Worm (Caenorhabditis elegans): ENCODE measurements around the gene orc-1.
A peak's percentile ranks its signal among the peaks of the same experiment; 100 is the strongest.

Gene orc-1

ce11 chrIII:10632590-10633402 is 10.1 kb upstream of the orc-1 start, which contains the start of gene Y39A1A.10 (continued):
- TF ChIP-seq D1046.2 (GFP tag; IDR thresholded peaks at IDR 0.05) (no peak), zfp-3 (GFP tag; conservative IDR thresholded peaks at IDR 0.05) (no peak), lin-15B (tag; optimal IDR thresholded peaks at IDR 0.05) (no peak), snpc-4 (tag; optimal IDR thresholded peaks at IDR 0.05) (no peak), ceh-28 (tag; optimal IDR thresholded peaks at IDR 0.05) (peak; percentile 28), nhr-42 (GFP tag; IDR thresholded peaks at IDR 0.05) (no peak), mdl-1 (tag; optimal IDR thresholded peaks at IDR 0.05) (peak; percentile 73 to 85), F26F4.8 (GFP tag; conservative IDR thresholded peaks at IDR 0.05) (no peak), tra-1 (GFP tag; IDR thresholded peaks at IDR 0.05) (no peak), gei-8 (GFP tag; optimal IDR thresholded peaks at IDR 0.05) (no peak), nhr-41 (GFP tag; IDR thresholded peaks at IDR 0.05) (no peak), dpl-1 (GFP tag; optimal IDR thresholded peaks at IDR 0.05) (no peak), nhr-10 (tag; optimal IDR thresholded peaks at IDR 0.05) (no peak), Y5F2A.4 (GFP tag; optimal IDR thresholded peaks at IDR 0.05) (no peak), nhr-28 (tag; optimal IDR thresholded peaks at IDR 0.05) (peak; percentile 79), mdt-29 (GFP tag; IDR thresholded peaks at IDR 0.05) (no peak), mxl-2 (GFP tag; conservative IDR thresholded peaks at IDR 0.05) (no peak), nhr-102 (tag; optimal IDR thresholded peaks at IDR 0.05) (no peak), ctbp-1 (GFP tag; IDR thresholded peaks at IDR 0.05) (no peak), mes-2 (tag; optimal IDR thresholded peaks at IDR 0.05; ENCODE audit: poor library complexity, severe bottlenecking) (peak; percentile 51), madf-9 (GFP tag; conservative IDR thresholded peaks at IDR 0.05) (no peak), daf-8 (GFP tag; IDR thresholded peaks at IDR 0.05) (no peak), ZK337.2 (GFP tag; IDR thresholded peaks at IDR 0.05) (no peak), ceh-32 (tag; optimal IDR thresholded peaks at IDR 0.05; ENCODE audit: poor library complexity) (no peak), nhr-237 (tag; optimal IDR thresholded peaks at IDR 0.05) (no peak), F10B5.3 (tag; optimal IDR thresholded peaks at IDR 0.05) (no peak), set-16 (GFP tag; IDR thresholded peaks at IDR 0.05) (peak; percentile 98), F49E8.2 (tag; optimal IDR thresholded peaks at IDR 0.05; ENCODE audit: borderline replicate concordance) (no peak), unc-130 (GFP tag; optimal IDR thresholded peaks at IDR 0.05) (no peak)

- TF ChIP-seq F26F4.8 (GFP tag; conservative IDR thresholded peaks at IDR 0.05): no peak
- no peak for TF ChIP-seq nhr-48 (tag; optimal IDR thresholded peaks at IDR 0.05)
- peak in 1 of 2 experiments; percentile 46 for TF ChIP-seq unc-62 (GFP tag; optimal IDR thresholded peaks at IDR 0.05 in 1 of 2)
- no peak for TF ChIP-seq unc-62 (tag; optimal IDR thresholded peaks at IDR 0.05)
- peak; percentile 91 for TF ChIP-seq aha-1 (tag)
Observed at ce11 chrIII:10633403-10633674, 9.6 kb upstream of the orc-1 start, which contains the start of gene Y39A1A.9. Gene Y39A1A.9, minus strand, starts transcription at chrIII:10633501.

- TF ChIP-seq lin-29 (GFP tag; IDR thresholded peaks at IDR 0.05) (peak; percentile 43; the same call in 1 of the 2 replicates), nhr-10 (tag; optimal IDR thresholded peaks at IDR 0.05) (peak; percentile 86), ztf-7 (tag; optimal IDR thresholded peaks at IDR 0.05) (no peak), dve-1 (tag; optimal IDR thresholded peaks at IDR 0.05; ENCODE audit: insufficient read depth) (peak; percentile 93), hlh-11 (tag; optimal IDR thresholded peaks at IDR 0.05) (peak; percentile 97), nhr-42 (GFP tag; IDR thresholded peaks at IDR 0.05) (peak; percentile 82), R02D3.7 (tag; optimal IDR thresholded peaks at IDR 0.05) (no peak), aha-1 (tag) (peak; percentile 99), dmd-9 (GFP tag; IDR thresholded peaks at IDR 0.05) (peak; percentile 41; the same call in 1 of the 2 replicates), snpc-1.2 (GFP tag; IDR thresholded peaks at IDR 0.05) (peak; percentile 53; the same call in 1 of the 2 replicates), spr-3 (GFP tag; optimal IDR thresholded peaks at IDR 0.05) (peak; percentile 76), daf-12 (tag; optimal IDR thresholded peaks at IDR 0.05) (no peak), vab-7 (GFP tag; IDR thresholded peaks at IDR 0.05) (peak; percentile 65; the same call in 1 of the 2 replicates), php-3 (GFP tag; IDR thresholded peaks at IDR 0.05) (peak; percentile 72; the same call in 1 of the 2 replicates), mep-1 (tag; optimal IDR thresholded peaks at IDR 0.05) (peak; percentile 94), lim-7 (GFP tag; IDR thresholded peaks at IDR 0.05) (no peak), nhr-102 (tag; optimal IDR thresholded peaks at IDR 0.05) (peak; percentile 84), nhr-237 (tag; optimal IDR thresholded peaks at IDR 0.05) (no peak), ceh-20 (GFP tag; IDR thresholded peaks at IDR 0.05) (peak; percentile 87), zip-2 (tag; optimal IDR thresholded peaks at IDR 0.05) (peak; percentile 3)
Observed at ce11 chrIII:10634034-10634433, 8.9 kb upstream of the orc-1 start.
